Fruit fly (Drosophila melanogaster) whole organism: ENCODE results near the gene disp.

Source experiments
- EcR ChIP-seq, 2 experiments: fragments of >200 bp; optimal IDR thresholded peaks; 2 replicates each; lab custom pipeline; 2017; ENCODE audit warnings: missing biosample characterization in 2 of 2, missing genetic modification characterization in 2 of 2, missing genetic modification reagents in 2 of 2
- pan ChIP-seq: fragments of >200 bp; optimal IDR thresholded peaks from 2 replicates; lab custom pipeline; 2017
- psq ChIP-seq: fragments of >200 bp; optimal IDR thresholded peaks from 2 replicates; lab custom pipeline; 2017

DNA sequence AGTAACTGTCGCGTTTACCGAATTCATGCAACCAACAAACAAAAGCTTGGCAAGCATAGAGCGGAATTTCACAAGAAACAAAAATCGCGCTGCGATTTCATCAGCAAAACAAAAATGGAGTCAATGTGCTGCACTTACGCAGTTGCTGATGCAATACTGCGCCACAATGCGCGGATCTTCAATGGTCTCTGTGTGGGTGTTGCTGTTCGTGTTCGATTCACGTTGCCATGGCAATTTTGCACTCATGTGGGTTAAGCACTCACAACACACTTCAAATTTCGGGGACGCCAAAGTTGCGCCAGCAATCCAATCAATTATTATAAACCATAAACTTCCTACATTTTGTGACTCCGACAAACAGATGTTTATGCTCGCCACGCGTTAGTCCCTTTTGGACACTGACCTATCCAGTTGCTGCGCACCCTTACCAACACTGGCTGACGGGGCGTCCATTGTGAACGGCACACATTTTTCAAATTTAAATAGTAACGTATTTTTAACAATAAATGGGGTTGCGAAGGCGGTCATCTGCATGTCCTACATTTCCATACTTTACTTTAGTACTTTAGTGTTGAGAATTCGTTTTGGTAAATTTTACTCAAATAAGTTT, 6.0 kb upstream of the disp start, which contains the start of gene CG2017:
- no peak for TF ChIP-seq pan (lab: Kevin White, UChicago)
- no peak for TF ChIP-seq EcR (GFP tag; optimal IDR thresholded peaks at IDR 0.05; lab: Kevin White, UChicago)
- TF ChIP-seq psq (lab: Kevin White, UChicago) = no peak
